Worm (Caenorhabditis elegans) whole organism, late embryonic: ENCODE measurements around the gene aqp-3.

ENCODE experiments used
- K02D7.2 ChIP-seq: sonication (generic microtip); optimal IDR thresholded peaks from 2 replicates; lab custom pipeline; 2017; ENCODE audit warnings: mild to moderate bottlenecking, missing genetic modification characterization, missing compliant biosample characterization
- ceh-30 ChIP-seq: fragments of 150-350 bp; optimal IDR thresholded peaks from 2 replicates; lab custom pipeline; 2014; ENCODE audit warnings: missing biosample characterization, missing genetic modification characterization
- ets-4 ChIP-seq: sonication (generic microtip); optimal IDR thresholded peaks from 2 replicates; lab custom pipeline; 2016; ENCODE audit warnings: missing genetic modification characterization, missing compliant biosample characterization
- pag-3 ChIP-seq: sonication (generic microtip); optimal IDR thresholded peaks from 2 replicates; lab custom pipeline; 2016; ENCODE audit warnings: missing compliant biosample characterization, missing genetic modification characterization, borderline replicate concordance
- pha-4 ChIP-seq: fragments of 150-350 bp; optimal IDR thresholded peaks from 2 replicates; lab custom pipeline; 2018; ENCODE audit warnings: missing biosample characterization, missing genetic modification reagents, missing genetic modification characterization
- pros-1 ChIP-seq: fragments of 150-350 bp; optimal IDR thresholded peaks from 2 replicates; lab custom pipeline; 2014; ENCODE audit warnings: missing biosample characterization, missing genetic modification reagents, missing genetic modification characterization
- rnt-1 ChIP-seq: sonication (generic microtip); optimal IDR thresholded peaks from 2 replicates; lab custom pipeline; 2016; ENCODE audit warnings: missing genetic modification characterization, missing compliant biosample characterization

DNA sequence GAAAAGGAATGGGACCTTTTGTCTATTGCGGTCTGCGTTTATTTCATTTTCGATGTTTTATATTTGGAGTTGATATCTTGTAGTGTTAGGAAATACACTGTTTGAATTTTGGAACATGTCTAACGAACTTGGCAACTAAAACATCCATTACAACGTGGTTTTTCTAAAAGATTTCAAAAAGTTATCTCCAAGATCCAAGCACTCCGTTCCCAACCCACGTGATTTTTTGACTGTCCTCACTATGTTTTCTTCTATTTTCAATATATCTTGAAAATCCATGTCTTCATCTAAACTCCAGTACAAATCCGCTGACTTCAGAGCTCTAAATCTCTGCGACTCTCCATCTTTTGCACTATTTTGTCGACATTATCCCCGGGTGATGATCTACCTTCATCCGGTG is 35.4 kb upstream of the aqp-3 start, which contains the start of gene F13H10.9:
- TF ChIP-seq pha-4 (no peak), ets-4 (tag; lab: Kevin White, UChicago) (no peak), K02D7.2 (no peak), pros-1 (tag; lab: Kevin White, UChicago) (no peak), rnt-1 (tag; lab: Kevin White, UChicago) (no peak), ceh-30 (tag; lab: Kevin White, UChicago) (no peak), pag-3 (tag; lab: Kevin White, UChicago) (no peak)
